Fruit fly (Drosophila melanogaster) whole organism, prepupa: ENCODE results near the gene rasp.

Experiments used
- CG10631 ChIP-seq: fragments of 200-800 bp; sonication (Bioruptor generic); optimal IDR thresholded peaks from 2 replicates; lab custom pipeline; 2016; ENCODE audit warnings: missing biosample characterization, missing genetic modification characterization
- CG10669 ChIP-seq: fragments of 200-800 bp; sonication (Bioruptor generic); optimal IDR thresholded peaks from 3 replicates; lab custom pipeline; 2018; ENCODE audit warnings: missing biosample characterization, mild to moderate bottlenecking, missing genetic modification characterization, moderate library complexity
- CG11294 ChIP-seq: fragments of 200-800 bp; sonication (Bioruptor generic); IDR thresholded peaks from 2 replicates; pipeline ENCODE4 v1.3.6; 2022; ENCODE audit warnings: missing biosample characterization, missing genetic modification characterization
- CG11762 ChIP-seq: fragments of 200-800 bp; sonication (Bioruptor generic); optimal IDR thresholded peaks from 3 replicates; lab custom pipeline; 2016; ENCODE audit warnings: missing biosample characterization, missing genetic modification characterization; ENCODE audit not compliant: insufficient read depth
- CG11902 ChIP-seq: fragments of 200-800 bp; sonication (Bioruptor generic); optimal IDR thresholded peaks from 3 replicates; lab custom pipeline; 2016; ENCODE audit warnings: missing biosample characterization, missing genetic modification characterization
- CG15336 ChIP-seq: fragments of 200-800 bp; sonication (Bioruptor generic); IDR thresholded peaks from 2 replicates; pipeline ENCODE4 v1.3.6; 2022; ENCODE audit warnings: missing biosample characterization, missing genetic modification characterization
- CG1621 ChIP-seq: fragments of 200-800 bp; sonication (Bioruptor generic); optimal IDR thresholded peaks from 3 replicates; lab custom pipeline; 2018; ENCODE audit warnings: missing biosample characterization, mild to moderate bottlenecking, missing genetic modification characterization
- CG3032 ChIP-seq: fragments of 200-800 bp; optimal IDR thresholded peaks from 2 replicates; lab custom pipeline; 2019; ENCODE audit warnings: missing biosample characterization, mild to moderate bottlenecking, missing genetic modification characterization, moderate library complexity
- CG34406 ChIP-seq: fragments of 200-800 bp; sonication (Bioruptor generic); optimal IDR thresholded peaks from 3 replicates; lab custom pipeline; 2016; ENCODE audit warnings: missing biosample characterization, missing genetic modification characterization
- CG3919 ChIP-seq: fragments of 200-800 bp; sonication (Bioruptor generic); optimal IDR thresholded peaks from 3 replicates; lab custom pipeline; 2016; ENCODE audit warnings: missing biosample characterization, missing genetic modification characterization
- CG4318 ChIP-seq: fragments of 200-800 bp; sonication (Bioruptor generic); optimal IDR thresholded peaks from 3 replicates; lab custom pipeline; 2017; ENCODE audit warnings: missing biosample characterization, mild to moderate bottlenecking, missing genetic modification characterization
- CG6163 ChIP-seq: fragments of 200-800 bp; sonication (Bioruptor generic); IDR thresholded peaks from 3 replicates; pipeline ENCODE4 v1.3.6; 2022; ENCODE audit warnings: missing biosample characterization, missing genetic modification characterization
- CG6276 ChIP-seq: fragments of 200-800 bp; sonication (Bioruptor generic); optimal IDR thresholded peaks from 2 replicates; lab custom pipeline; 2017; ENCODE audit warnings: missing biosample characterization, mild to moderate bottlenecking, missing genetic modification characterization
- CG7368 ChIP-seq: fragments of 200-800 bp; sonication (Bioruptor generic); optimal IDR thresholded peaks from 3 replicates; lab custom pipeline; 2016; ENCODE audit warnings: missing biosample characterization, missing genetic modification characterization
- CG8119 ChIP-seq: fragments of 200-800 bp; sonication (Bioruptor generic); IDR thresholded peaks from 3 replicates; pipeline ENCODE4 v1.3.6; 2022; ENCODE audit warnings: missing biosample characterization, missing genetic modification characterization
- CG8319 ChIP-seq: fragments of 200-800 bp; sonication (Bioruptor generic); optimal IDR thresholded peaks from 3 replicates; lab custom pipeline; 2016; ENCODE audit warnings: missing biosample characterization, missing genetic modification characterization
- CG8632 ChIP-seq: fragments of 200-800 bp; sonication (Bioruptor generic); optimal IDR thresholded peaks from 3 replicates; lab custom pipeline; 2016; ENCODE audit warnings: missing biosample characterization, missing genetic modification characterization
- Ets21C ChIP-seq: fragments of 200-800 bp; sonication (Bioruptor generic); optimal IDR thresholded peaks from 3 replicates; lab custom pipeline; 2016; ENCODE audit warnings: missing biosample characterization, missing genetic modification characterization
- Hr38 ChIP-seq: sonication (Bioruptor generic); optimal IDR thresholded peaks from 2 replicates; lab custom pipeline; 2016; ENCODE audit warnings: missing biosample characterization, missing genetic modification characterization
- Lpt ChIP-seq: fragments of 200-800 bp; sonication (Bioruptor generic); optimal IDR thresholded peaks from 3 replicates; lab custom pipeline; 2016; ENCODE audit warnings: missing biosample characterization, missing genetic modification characterization
- Met ChIP-seq: fragments of 200-800 bp; sonication (Bioruptor generic); optimal IDR thresholded peaks from 3 replicates; lab custom pipeline; 2016; ENCODE audit warnings: missing biosample characterization, missing genetic modification characterization
- OdsH ChIP-seq: fragments of 200-800 bp; sonication (Bioruptor generic); optimal IDR thresholded peaks from 3 replicates; lab custom pipeline; 2016; ENCODE audit warnings: missing biosample characterization, missing genetic modification characterization
- Smox ChIP-seq: fragments of 200-800 bp; sonication (Bioruptor generic); optimal IDR thresholded peaks from 3 replicates; lab custom pipeline; 2016; ENCODE audit warnings: missing biosample characterization, missing genetic modification characterization
- Sox102F ChIP-seq: fragments of 200-800 bp; sonication (Bioruptor generic); optimal IDR thresholded peaks from 2 replicates; lab custom pipeline; 2016; ENCODE audit warnings: missing biosample characterization, mild to moderate bottlenecking, missing genetic modification characterization
- Sox14 ChIP-seq: fragments of 200-800 bp; sonication (Bioruptor generic); optimal IDR thresholded peaks from 3 replicates; lab custom pipeline; 2016; ENCODE audit warnings: missing biosample characterization, missing genetic modification characterization
- Sox15 ChIP-seq: fragments of 200-800 bp; sonication (Bioruptor generic); optimal IDR thresholded peaks from 3 replicates; lab custom pipeline; 2016; ENCODE audit warnings: missing biosample characterization, missing genetic modification characterization
- dsx ChIP-seq: fragments of 200-800 bp; optimal IDR thresholded peaks from 3 replicates; lab custom pipeline; 2019; ENCODE audit warnings: missing biosample characterization, mild to moderate bottlenecking, missing genetic modification characterization, moderate library complexity; ENCODE audit not compliant: poor library complexity, severe bottlenecking
- eg ChIP-seq: fragments of 200-800 bp; sonication (Bioruptor generic); IDR thresholded peaks from 3 replicates; pipeline ENCODE4 v1.3.6; 2022; ENCODE audit warnings: missing biosample characterization, missing genetic modification characterization
- fd59A ChIP-seq: fragments of 200-800 bp; sonication (Bioruptor generic); optimal IDR thresholded peaks from 2 replicates; lab custom pipeline; 2017; ENCODE audit warnings: missing biosample characterization, mild to moderate bottlenecking, missing genetic modification characterization, missing genetic modification reagents
- fkh ChIP-seq: fragments of 200-800 bp; sonication (Bioruptor generic); optimal IDR thresholded peaks from 3 replicates; lab custom pipeline; 2017; ENCODE audit warnings: missing biosample characterization, mild to moderate bottlenecking, missing genetic modification characterization, moderate library complexity
- net ChIP-seq: fragments of 200-800 bp; sonication (Bioruptor generic); optimal IDR thresholded peaks from 3 replicates; lab custom pipeline; 2016; ENCODE audit warnings: missing biosample characterization, missing genetic modification characterization
- pdm3 ChIP-seq: fragments of 200-800 bp; sonication (Bioruptor generic); optimal IDR thresholded peaks from 3 replicates; lab custom pipeline; 2016; ENCODE audit warnings: missing biosample characterization, missing genetic modification characterization
- salr ChIP-seq, 2 experiments: fragments of 200-800 bp; sonication (Bioruptor generic); optimal IDR thresholded peaks; 3 replicates each; lab custom pipeline; 2016 to 2018; ENCODE audit warnings: missing biosample characterization in 2 of 2, missing genetic modification characterization in 2 of 2, mild to moderate bottlenecking in 1 of 2
- vri ChIP-seq: fragments of 200-800 bp; sonication (Bioruptor generic); optimal IDR thresholded peaks from 3 replicates; lab custom pipeline; 2016; ENCODE audit warnings: missing biosample characterization, mild to moderate bottlenecking, missing genetic modification characterization

Gene rasp

dm6 chr3L:3198447-3199402 is 36.7 kb downstream of the rasp start, which contains the start of the genes CG32276 and gry (continued):
- TF ChIP-seq pdm3 (GFP tag; lab: Kevin White, UChicago) (no peak), CG6276 (no peak), CG3032 (tag; lab: Kevin White, UChicago) (peak; percentile 75), CG34406 (peak; percentile 50), vri (GFP tag; lab: Kevin White, UChicago) (no peak), CG6163 (GFP tag; lab: Robert Waterston, UW) (peak; percentile 65), CG10669 (GFP tag; lab: Kevin White, UChicago) (no peak), CG10631 (GFP tag; lab: Kevin White, UChicago) (no peak), dsx (GFP tag; lab: Kevin White, UChicago) (no peak), CG4318 (no peak)
- TF ChIP-seq, all 60 proteins: peak for 34

DNA sequence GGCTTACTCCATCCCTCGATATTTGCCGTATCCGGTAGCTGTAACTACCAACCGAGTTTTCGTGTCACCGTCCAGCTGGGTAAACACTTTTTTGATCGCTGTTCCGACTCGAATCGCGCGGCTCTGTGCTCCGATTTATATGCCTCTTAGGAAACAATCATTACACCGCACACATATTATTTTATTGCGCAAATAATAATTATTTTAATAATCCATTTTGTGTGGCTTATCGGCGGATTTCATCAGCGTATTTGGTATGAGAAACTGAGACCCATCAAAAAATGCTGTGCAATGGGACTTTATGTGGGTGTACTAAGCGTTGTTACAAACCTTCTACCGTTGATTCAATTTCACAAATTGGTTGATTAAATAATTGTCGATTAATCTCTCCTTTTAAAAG is 41.1 kb downstream of the rasp start, which contains the start of gene CG32271:
CG32271 (minus strand) TSS at position 101 of the 400 bp plus-strand sequence.
- TF ChIP-seq CG6163 (GFP tag; lab: Robert Waterston, UW) (no peak), Sox14 (no peak), CG11762 (GFP tag; lab: Kevin White, UChicago) (no peak), fd59A (GFP tag; lab: Kevin White, UChicago) (no peak), fkh (no peak), CG3919 (GFP tag; lab: Kevin White, UChicago) (no peak), CG8319 (no peak), OdsH (no peak)

DNA sequence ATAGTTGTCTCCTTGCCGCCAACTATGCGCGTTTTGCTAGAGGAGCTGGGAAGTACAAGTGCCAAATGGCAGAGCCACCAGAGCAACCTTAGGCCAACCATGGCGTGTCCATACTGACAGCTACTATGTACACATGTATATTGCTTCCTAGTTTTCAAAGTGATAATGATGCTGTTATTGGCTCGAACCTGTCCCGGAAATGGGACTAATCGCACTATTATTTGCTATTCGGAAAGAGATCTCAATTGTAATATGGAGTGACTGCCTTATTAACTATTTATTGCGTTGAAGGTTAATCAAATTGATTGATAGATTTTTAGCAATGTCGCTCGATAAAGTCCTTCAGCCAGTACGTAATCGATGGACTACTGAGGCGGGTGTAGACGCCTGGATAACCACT is 42.4 kb downstream of the rasp start, which contains the start of gene CG33159:
CG33159 (minus strand) TSS at position 101 of the 400 bp plus-strand sequence.
- no peak for TF ChIP-seq eg (GFP tag; lab: Robert Waterston, UW)
- TF ChIP-seq Met (GFP tag; lab: Kevin White, UChicago): no peak
- no peak for TF ChIP-seq CG3032 (tag; lab: Kevin White, UChicago)
- no peak for TF ChIP-seq net (GFP tag; lab: Kevin White, UChicago)
- no peak for TF ChIP-seq CG11294 (GFP tag; lab: Robert Waterston, UW)
- TF ChIP-seq OdsH: no peak
- no peak for TF ChIP-seq Sox15
- no peak for TF ChIP-seq CG7368 (GFP tag; lab: Kevin White, UChicago)
- TF ChIP-seq Hr38: no peak
- TF ChIP-seq Sox102F (GFP tag; lab: Kevin White, UChicago): no peak
- TF ChIP-seq CG11902: no peak
- no peak for TF ChIP-seq CG8119 (GFP tag; lab: Robert Waterston, UW)
- no peak for TF ChIP-seq Smox (GFP tag; lab: Kevin White, UChicago)
- TF ChIP-seq dsx (GFP tag; lab: Kevin White, UChicago): no peak
- no peak for TF ChIP-seq CG8632
- TF ChIP-seq Lpt (GFP tag; lab: Kevin White, UChicago): no peak
- TF ChIP-seq CG15336 (GFP tag; lab: Robert Waterston, UW): no peak
- no peak for TF ChIP-seq CG1621 (tag; lab: Kevin White, UChicago)
- no peak for TF ChIP-seq CG34406

dm6 chr3L:3205349-3205748 is 43.4 kb downstream of the rasp start, which contains the start of gene CG32277:
Gene CG32277, minus strand, starts transcription at chr3L:3205449.
- TF ChIP-seq salr (GFP tag; optimal IDR thresholded peaks at IDR 0.05; lab: Kevin White, UChicago) (no peak), net (GFP tag; lab: Kevin White, UChicago) (no peak), Ets21C (GFP tag; lab: Kevin White, UChicago) (no peak)
